Worm (Caenorhabditis elegans): ENCODE measurements around the gene num-1.

Gene num-1

DNA sequence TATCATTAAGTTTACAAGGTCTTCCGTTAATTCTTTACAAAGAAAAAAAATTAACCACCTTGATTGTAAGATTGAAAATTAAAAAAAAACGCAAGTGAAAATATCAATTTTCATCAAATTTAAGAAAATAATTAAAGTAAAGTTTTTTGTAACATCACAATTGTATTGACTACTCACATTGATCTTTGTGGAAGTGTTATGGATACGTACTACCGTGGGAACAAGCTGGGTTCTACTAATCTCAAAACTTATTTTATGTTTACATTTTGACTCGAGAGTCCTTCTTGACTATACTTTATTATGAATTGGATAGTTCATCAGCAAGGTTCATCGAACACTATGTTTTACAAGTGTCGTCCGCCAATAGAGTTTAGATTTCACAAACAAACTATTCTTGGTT, at the start of gene num-1:
Gene num-1, plus strand, starts transcription at position 301 of the 400 bp plus-strand sequence.
- no peak for TF ChIP-seq gei-8 (GFP tag; optimal IDR thresholded peaks at IDR 0.05)
- no peak for TF ChIP-seq ceh-32 (tag; optimal IDR thresholded peaks at IDR 0.05; ENCODE audit: poor library complexity)
- no peak for TF ChIP-seq fkh-10 (GFP tag; optimal IDR thresholded peaks at IDR 0.05)

DNA sequence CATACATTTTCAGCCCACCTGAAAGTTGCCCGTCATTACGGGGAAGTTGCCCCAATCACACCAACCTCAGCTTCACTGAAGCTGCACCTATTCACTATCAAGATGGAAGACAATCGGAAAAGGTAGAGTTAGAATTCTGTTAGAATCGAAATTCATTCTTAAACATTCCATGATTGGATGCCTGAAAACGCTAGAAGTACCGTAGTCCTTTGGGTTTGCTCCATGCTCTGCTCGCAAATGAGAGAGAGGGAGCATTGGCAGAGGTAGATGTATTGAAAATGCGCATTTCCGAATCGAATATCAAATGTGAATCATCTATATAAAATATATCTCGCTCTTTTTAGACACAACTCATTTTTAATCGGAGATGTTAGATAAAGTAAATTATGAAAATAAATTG, 49.2 kb upstream of the num-1 start, which contains the start of gene hif-1:
Gene hif-1, plus strand, starts transcription at position 8 of the 400 bp plus-strand sequence.
- TF ChIP-seq cey-2 (tag; optimal IDR thresholded peaks at IDR 0.05; ENCODE audit: borderline replicate concordance, insufficient read depth): no peak
- peak in 1 of 2 experiments; percentile 58 for TF ChIP-seq unc-62 (GFP tag; optimal IDR thresholded peaks at IDR 0.05 in 1 of 2)
- no peak for TF ChIP-seq unc-62 (tag; optimal IDR thresholded peaks at IDR 0.05)
- TF ChIP-seq egl-43 (GFP tag; IDR thresholded peaks at IDR 0.05): 0 out of 2 replicates have a peak, but pooled peaks have one; percentile 18

DNA sequence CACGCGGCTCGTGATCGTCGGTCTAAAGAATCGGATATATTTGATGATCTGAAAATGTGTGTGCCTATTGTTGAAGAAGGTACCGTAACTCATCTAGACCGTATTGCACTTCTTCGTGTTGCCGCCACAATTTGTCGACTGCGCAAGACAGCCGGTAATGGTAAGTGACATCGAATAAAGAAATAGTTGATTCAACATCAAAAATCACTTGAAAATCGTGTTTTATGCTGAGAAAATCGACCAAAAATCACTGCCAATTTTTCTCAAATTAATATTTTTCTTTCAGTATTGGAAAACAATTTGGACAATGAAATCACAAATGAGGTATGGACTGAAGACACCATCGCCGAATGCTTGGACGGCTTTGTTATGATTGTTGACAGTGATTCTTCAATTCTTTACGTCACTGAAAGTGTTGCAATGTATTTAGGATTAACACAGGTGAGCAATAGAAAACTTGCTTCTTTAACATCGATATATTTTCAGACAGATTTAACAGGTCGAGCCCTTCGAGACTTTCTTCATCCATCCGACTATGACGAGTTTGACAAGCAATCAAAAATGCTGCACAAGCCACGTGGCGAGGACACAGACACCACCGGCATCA, 48.2 kb upstream of the num-1 start:
- no peak for TF ChIP-seq R02D3.7 (tag; optimal IDR thresholded peaks at IDR 0.05)
- TF ChIP-seq mdl-1 (tag; optimal IDR thresholded peaks at IDR 0.05): no peak
- no peak for TF ChIP-seq nhr-11 (tag; optimal IDR thresholded peaks at IDR 0.05)
- TF ChIP-seq unc-62 (GFP tag; optimal IDR thresholded peaks at IDR 0.05 in 1 of 2): peak in 1 of 2 experiments; percentile 51
- no peak for TF ChIP-seq unc-62 (tag; optimal IDR thresholded peaks at IDR 0.05)
- no peak for TF ChIP-seq dmd-9 (GFP tag; IDR thresholded peaks at IDR 0.05)
- peak; percentile 97 for TF ChIP-seq aha-1 (tag)
- peak; percentile 27 for TF ChIP-seq dve-1 (tag; optimal IDR thresholded peaks at IDR 0.05; ENCODE audit: insufficient read depth)
- TF ChIP-seq mes-2 (tag; optimal IDR thresholded peaks at IDR 0.05; ENCODE audit: poor library complexity, severe bottlenecking): peak; percentile 32
- TF ChIP-seq D1046.2 (GFP tag; IDR thresholded peaks at IDR 0.05): no peak

DNA sequence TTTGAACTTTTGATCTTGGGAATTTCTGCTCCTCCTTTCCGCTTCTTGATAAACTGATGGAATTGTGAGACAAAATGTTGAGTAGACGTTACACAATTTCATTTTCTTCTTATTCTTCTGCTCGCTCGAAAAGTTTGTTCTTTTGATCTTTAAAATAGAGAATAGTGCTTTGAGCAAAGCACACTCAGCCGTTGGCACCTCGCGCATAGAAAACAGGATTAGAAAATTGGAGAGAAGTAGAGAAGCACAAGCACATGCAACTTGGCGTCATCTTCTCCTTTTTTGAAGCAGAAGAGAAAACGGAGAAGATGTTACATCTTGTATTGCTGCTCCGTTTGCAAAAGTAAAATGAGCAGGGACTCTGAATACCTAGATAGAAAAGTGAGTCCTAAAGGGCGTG, 47.4 kb upstream of the num-1 start:
- TF ChIP-seq unc-62 (GFP tag; optimal IDR thresholded peaks at IDR 0.05 in 1 of 2) (peak in 1 of 2 experiments; percentile 52), unc-62 (tag; optimal IDR thresholded peaks at IDR 0.05) (no peak), mdt-29 (GFP tag; IDR thresholded peaks at IDR 0.05) (no peak), lir-3 (tag; optimal IDR thresholded peaks at IDR 0.05) (no peak), F49E8.2 (tag; optimal IDR thresholded peaks at IDR 0.05; ENCODE audit: borderline replicate concordance) (no peak), dmd-6 (GFP tag; IDR thresholded peaks at IDR 0.05) (peak; percentile 22; the same call in 1 of the 2 replicates), dve-1 (tag; optimal IDR thresholded peaks at IDR 0.05; ENCODE audit: insufficient read depth) (no peak), spr-3 (GFP tag; optimal IDR thresholded peaks at IDR 0.05) (no peak), ceh-32 (tag; optimal IDR thresholded peaks at IDR 0.05; ENCODE audit: poor library complexity) (no peak), arid-1 (GFP tag; conservative IDR thresholded peaks at IDR 0.05) (0 out of 2 replicates have a peak, but pooled peaks have one; percentile 10), rbr-2 (tag; optimal IDR thresholded peaks at IDR 0.05) (peak; percentile 47), set-16 (GFP tag; IDR thresholded peaks at IDR 0.05) (no peak), zip-11 (GFP tag; IDR thresholded peaks at IDR 0.05) (no peak), nhr-28 (tag; optimal IDR thresholded peaks at IDR 0.05) (no peak), tag-97 (GFP tag; IDR thresholded peaks at IDR 0.05) (no peak), php-3 (GFP tag; IDR thresholded peaks at IDR 0.05) (no peak), egl-43 (GFP tag; IDR thresholded peaks at IDR 0.05) (no peak), unc-39 (tag; optimal IDR thresholded peaks at IDR 0.05) (no peak), D1046.2 (GFP tag; IDR thresholded peaks at IDR 0.05) (no peak), Y105C5A.15 (GFP tag; IDR thresholded peaks at IDR 0.05) (no peak), duxl-1 (tag; optimal IDR thresholded peaks at IDR 0.05; ENCODE audit: poor library complexity) (peak; percentile 17), mep-1 (tag; optimal IDR thresholded peaks at IDR 0.05) (peak; percentile 82), mxl-3 (GFP tag; optimal IDR thresholded peaks at IDR 0.05) (no peak), fkh-10 (GFP tag; optimal IDR thresholded peaks at IDR 0.05) (peak; percentile 98), ceh-20 (GFP tag; IDR thresholded peaks at IDR 0.05) (no peak), ces-1 (GFP tag; optimal IDR thresholded peaks at IDR 0.05) (peak; percentile 94), tra-1 (GFP tag; IDR thresholded peaks at IDR 0.05) (no peak), ceh-28 (tag; optimal IDR thresholded peaks at IDR 0.05) (no peak), sdz-12 (GFP tag; optimal IDR thresholded peaks at IDR 0.05) (no peak), lim-7 (GFP tag; IDR thresholded peaks at IDR 0.05) (no peak), daf-16 (GFP tag; optimal IDR thresholded peaks at IDR 0.05) (no peak), daf-16 (tag; optimal IDR thresholded peaks at IDR 0.05) (peak; percentile 25), ctbp-1 (GFP tag; IDR thresholded peaks at IDR 0.05) (peak; percentile 83), hmg-1.1 (GFP tag; IDR thresholded peaks at IDR 0.05) (peak; percentile 55; the same call in 1 of the 2 replicates), nhr-10 (tag; optimal IDR thresholded peaks at IDR 0.05) (no peak)
